Fruit fly (Drosophila melanogaster): ENCODE measurements around the gene CG10621.
A peak's percentile ranks its signal among the peaks of the same experiment; 100 is the strongest.

CG10621 gene

DNA sequence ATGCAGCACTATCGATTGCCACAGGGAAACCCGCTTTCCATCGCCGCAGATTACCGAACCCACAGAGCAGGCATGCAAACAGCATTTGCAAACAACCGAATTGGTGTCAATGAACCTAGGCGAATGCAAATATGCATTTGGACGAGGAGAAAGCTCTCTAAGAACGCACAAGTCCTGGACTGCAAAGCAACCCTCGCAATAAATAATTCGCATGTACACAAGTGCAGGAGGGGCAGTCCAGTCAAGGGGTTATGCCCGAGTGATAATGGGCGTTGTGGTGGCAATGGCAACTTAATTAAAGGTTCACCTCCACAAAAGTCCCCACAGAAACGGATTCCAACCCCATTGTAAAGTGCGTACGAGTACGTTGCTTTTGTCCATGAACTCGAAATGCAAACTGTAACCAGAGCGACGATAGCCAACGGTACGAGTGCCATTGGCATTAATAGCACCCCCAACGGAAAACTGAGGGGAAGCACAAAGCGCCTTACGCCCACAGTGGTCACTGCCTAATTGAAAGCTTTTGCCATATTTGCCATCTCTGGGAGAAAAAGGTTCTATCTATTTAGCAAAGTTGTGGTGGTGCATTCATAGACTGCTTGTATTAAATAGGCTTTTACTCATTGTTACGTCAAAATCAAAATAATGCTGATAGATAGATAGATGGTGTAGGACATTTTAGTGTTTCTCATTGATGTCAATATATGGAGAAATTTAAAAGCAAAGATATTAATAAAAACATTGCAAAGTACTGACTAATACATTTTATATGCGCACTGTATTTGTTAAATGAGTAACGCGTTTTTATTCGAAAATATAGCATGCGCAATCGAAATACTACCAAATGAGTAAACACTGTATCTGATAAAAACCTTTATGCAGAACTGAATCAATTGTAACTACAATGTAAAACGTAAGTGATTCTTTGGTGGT lies 28.9 kb upstream of the CG10621 start:
- peak in 1 of 2 experiments; percentile 19 for TF ChIP-seq foxo (GFP tag; optimal IDR thresholded peaks at IDR 0.05)
- TF ChIP-seq Hr78 (GFP tag; optimal IDR thresholded peaks at IDR 0.05): no peak
- TF ChIP-seq Sp1 (GFP tag; optimal IDR thresholded peaks at IDR 0.05): peak; percentile 4
- TF ChIP-seq rgr (GFP tag; optimal IDR thresholded peaks at IDR 0.05): no peak
- TF ChIP-seq Dif (GFP tag; optimal IDR thresholded peaks at IDR 0.05; ENCODE audit: partially characterized antibody): no peak
- TF ChIP-seq h (GFP tag; optimal IDR thresholded peaks at IDR 0.05): no peak
- TF ChIP-seq lola (GFP tag; optimal IDR thresholded peaks at IDR 0.05): no peak
- TF ChIP-seq sage (GFP tag; optimal IDR thresholded peaks at IDR 0.05): no peak
- no peak for TF ChIP-seq ey (GFP tag; optimal IDR thresholded peaks at IDR 0.05)
- no peak for TF ChIP-seq Mio (GFP tag; optimal IDR thresholded peaks at IDR 0.05)
- TF ChIP-seq N (GFP tag; optimal IDR thresholded peaks at IDR 0.05): no peak
- no peak for TF ChIP-seq Jra (GFP tag; optimal IDR thresholded peaks at IDR 0.05)
- TF ChIP-seq dl (GFP tag; optimal IDR thresholded peaks at IDR 0.05; ENCODE audit: insufficient read depth in 1 of 2, partially characterized antibody in 2 of 2): no peak
- peak; percentile 23 for TF ChIP-seq tai (GFP tag; optimal IDR thresholded peaks at IDR 0.05)
- TF ChIP-seq GATAd (GFP tag; optimal IDR thresholded peaks at IDR 0.05): no peak
- no peak for TF ChIP-seq OdsH (GFP tag; optimal IDR thresholded peaks at IDR 0.05)
- no peak for TF ChIP-seq dmrt93B (GFP tag; optimal IDR thresholded peaks at IDR 0.05)
- TF ChIP-seq Abd-B (GFP tag; optimal IDR thresholded peaks at IDR 0.05): no peak
- no peak for TF ChIP-seq Dfd (GFP tag; optimal IDR thresholded peaks at IDR 0.05)
- TF ChIP-seq psq (GFP tag; optimal IDR thresholded peaks at IDR 0.05): no peak
- TF ChIP-seq HLH106 (tag; optimal IDR thresholded peaks at IDR 0.05): peak; percentile 11
- TF ChIP-seq Myc (optimal IDR thresholded peaks at IDR 0.05): no peak
- TF ChIP-seq sv (GFP tag; optimal IDR thresholded peaks at IDR 0.05): no peak
- TF ChIP-seq CG9705 (GFP tag; optimal IDR thresholded peaks at IDR 0.05): no peak
- TF ChIP-seq woc (GFP tag; optimal IDR thresholded peaks at IDR 0.05): peak; percentile 14
- TF ChIP-seq Hr83 (GFP tag; optimal IDR thresholded peaks at IDR 0.05; ENCODE audit: poor library complexity, severe bottlenecking): no peak
- no peak for TF ChIP-seq Hnf4 (GFP tag; optimal IDR thresholded peaks at IDR 0.05)
- TF ChIP-seq CG32264 (GFP tag; optimal IDR thresholded peaks at IDR 0.05): no peak
- TF ChIP-seq usp (GFP tag; optimal IDR thresholded peaks at IDR 0.05): no peak
- TF ChIP-seq pan (optimal IDR thresholded peaks at IDR 0.05): no peak
- TF ChIP-seq jim (GFP tag; optimal IDR thresholded peaks at IDR 0.05): no peak
- TF ChIP-seq Vsx2 (GFP tag; optimal IDR thresholded peaks at IDR 0.05; ENCODE audit: partially characterized antibody): no peak
- TF ChIP-seq dsf (GFP tag; optimal IDR thresholded peaks at IDR 0.05; ENCODE audit: borderline replicate concordance): no peak
- TF ChIP-seq CrebA (GFP tag; optimal IDR thresholded peaks at IDR 0.05; ENCODE audit: borderline replicate concordance): no peak
- no peak for TF ChIP-seq brk (GFP tag; optimal IDR thresholded peaks at IDR 0.05)
- no peak for TF ChIP-seq Rel (GFP tag; optimal IDR thresholded peaks at IDR 0.05)
- no peak for TF ChIP-seq Rel (tag; optimal IDR thresholded peaks at IDR 0.05)
- TF ChIP-seq fru (GFP tag; optimal IDR thresholded peaks at IDR 0.05): no peak
- TF ChIP-seq br (GFP tag; optimal IDR thresholded peaks at IDR 0.05): peak; percentile 28

DNA sequence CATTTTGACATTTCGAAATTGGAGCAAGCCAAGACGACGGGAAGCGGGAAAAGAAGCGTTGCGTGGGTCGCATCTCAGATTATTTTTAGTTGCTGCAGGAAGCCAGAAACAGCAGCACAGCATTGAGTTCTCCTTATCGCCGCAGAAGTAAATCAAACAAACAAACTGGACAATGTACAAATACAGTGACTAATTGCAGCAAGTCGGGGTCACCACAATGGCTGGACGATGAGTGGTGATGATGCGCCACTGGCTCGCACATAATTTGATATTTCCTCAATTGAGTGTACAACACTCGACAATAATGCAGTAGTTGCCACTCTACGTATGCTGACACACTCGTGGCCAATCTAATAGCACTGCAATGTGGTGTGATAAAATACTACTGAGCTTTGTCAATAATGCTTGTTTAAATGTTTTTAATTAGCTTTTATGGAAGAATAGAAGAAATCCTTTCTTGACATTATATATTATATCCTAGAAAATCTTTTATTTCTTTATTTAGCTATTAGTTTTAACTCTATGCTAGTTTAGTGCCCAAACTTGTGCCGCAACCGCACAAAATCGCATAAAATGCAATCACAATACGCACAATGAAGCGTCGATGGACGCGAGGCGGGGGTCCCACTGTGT lies 27.8 kb upstream of the CG10621 start:
- TF ChIP-seq HLH106 (tag; optimal IDR thresholded peaks at IDR 0.05) (no peak), foxo (GFP tag; optimal IDR thresholded peaks at IDR 0.05) (peak in 1 of 2 experiments; percentile 20), brk (GFP tag; optimal IDR thresholded peaks at IDR 0.05) (no peak), pan (optimal IDR thresholded peaks at IDR 0.05) (no peak)
